Worm (Caenorhabditis elegans) whole organism, midembryonic: ENCODE data around the gene top-2.

Experiments
- T22C8.4 ChIP-seq: fragments of 200-800 bp; sonication (Bioruptor generic); IDR thresholded peaks from 2 replicates; pipeline ENCODE4 v1.3.6; 2022; ENCODE audit warnings: missing genetic modification characterization, missing compliant biosample characterization
- cog-1 ChIP-seq: sonication (generic microtip); optimal IDR thresholded peaks from 2 replicates; lab custom pipeline; 2016; ENCODE audit warnings: missing genetic modification characterization, missing compliant biosample characterization
- flt-1 ChIP-seq: fragments of 200-800 bp; sonication (Bioruptor generic); IDR thresholded peaks from 2 replicates; pipeline ENCODE4 v1.3.6; 2022; ENCODE audit warnings: missing genetic modification characterization, missing compliant biosample characterization
- klf-2 ChIP-seq: fragments of 200-800 bp; sonication (Bioruptor generic); conservative IDR thresholded peaks from 2 replicates; pipeline ENCODE4 v1.3.6; 2022; ENCODE audit warnings: missing genetic modification reagents, missing genetic modification characterization, missing compliant biosample characterization
- ref-1 ChIP-seq: fragments of 200-800 bp; sonication (Bioruptor generic); conservative IDR thresholded peaks from 2 replicates; pipeline ENCODE4 v1.3.6; 2022; ENCODE audit warnings: missing genetic modification reagents, missing genetic modification characterization, missing compliant biosample characterization
- ztf-23 ChIP-seq: fragments of 200-800 bp; sonication (Bioruptor generic); IDR thresholded peaks from 2 replicates; pipeline ENCODE4 v1.3.6; 2022; ENCODE audit warnings: missing genetic modification reagents, missing genetic modification characterization, missing compliant biosample characterization
- ztf-29 ChIP-seq: fragments of 200-800 bp; sonication (Bioruptor generic); IDR thresholded peaks from 2 replicates; pipeline ENCODE4 v1.3.6; 2022; ENCODE audit warnings: missing genetic modification reagents, missing genetic modification characterization, missing compliant biosample characterization

ce11 chrII:11928752-11929151 lies 53.8 kb downstream of the top-2 start:
- no peak for TF ChIP-seq ztf-23 (GFP tag; lab: Robert Waterston, UW)
- no peak for TF ChIP-seq flt-1 (GFP tag; lab: Robert Waterston, UW)
- no peak for TF ChIP-seq cog-1 (tag; lab: Kevin White, UChicago)
- TF ChIP-seq ztf-29 (GFP tag; lab: Robert Waterston, UW), result no peak
- TF ChIP-seq T22C8.4 (GFP tag; lab: Robert Waterston, UW), result no peak
- TF ChIP-seq klf-2, result no peak
- no peak for TF ChIP-seq ref-1 (GFP tag; lab: Robert Waterston, UW)
